Worm (Caenorhabditis elegans): ENCODE results near the gene pqn-79.

- TF ChIP-seq T22C8.4 (GFP tag; IDR thresholded peaks at IDR 0.05) = no peak
- TF ChIP-seq flt-1 (GFP tag; IDR thresholded peaks at IDR 0.05) = no peak
- TF ChIP-seq klf-2 (GFP tag; conservative IDR thresholded peaks at IDR 0.05) = no peak
- no peak for TF ChIP-seq med-1 (GFP tag; optimal IDR thresholded peaks at IDR 0.05; ENCODE audit: insufficient read depth)
Observed at ce11 chrIV:15573863-15574262, 21.5 kb upstream of the pqn-79 start.

Data from whole organism, midembryonic.